Worm (Caenorhabditis elegans): ENCODE data around the gene Y59A8B.26.

DNA sequence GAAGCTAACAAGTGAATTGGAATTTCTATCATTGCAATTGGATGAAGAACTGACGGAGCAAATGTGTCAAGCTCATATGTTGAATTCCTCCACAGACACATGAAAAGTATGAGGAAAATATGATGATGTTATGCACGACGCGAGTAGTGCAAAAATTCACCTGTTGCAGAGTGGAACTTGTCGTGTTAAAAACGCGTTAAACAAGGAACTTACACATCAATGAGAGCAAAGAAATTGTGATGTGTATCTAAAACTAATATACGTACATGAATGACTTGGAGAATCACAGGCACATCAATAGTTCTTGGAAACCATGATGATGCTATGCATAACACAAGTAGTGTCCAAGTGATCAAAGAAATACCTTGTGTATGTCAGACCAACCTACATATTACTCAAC, 6.6 kb upstream of the Y59A8B.26 start, which contains the start of gene srh-134:
- no peak for TF ChIP-seq klf-2 (GFP tag; conservative IDR thresholded peaks at IDR 0.05)
- no peak for TF ChIP-seq ztf-29 (GFP tag; IDR thresholded peaks at IDR 0.05)
- TF ChIP-seq med-1 (GFP tag; optimal IDR thresholded peaks at IDR 0.05; ENCODE audit: insufficient read depth), result no peak
- TF ChIP-seq ztf-23 (GFP tag; IDR thresholded peaks at IDR 0.05), result no peak
- no peak for TF ChIP-seq tab-1 (GFP tag; IDR thresholded peaks at IDR 0.05)
- TF ChIP-seq flt-1 (GFP tag; IDR thresholded peaks at IDR 0.05), result no peak
- TF ChIP-seq T22C8.4 (GFP tag; IDR thresholded peaks at IDR 0.05), result no peak
- no peak for TF ChIP-seq cog-1 (tag; optimal IDR thresholded peaks at IDR 0.05)
- no peak for TF ChIP-seq ref-1 (GFP tag; conservative IDR thresholded peaks at IDR 0.05)

Measured in whole organism, midembryonic.